Fruit fly (Drosophila melanogaster) whole organism, pupa: ENCODE measurements around the gene CG31793.
A peak's percentile ranks its signal among the peaks of the same experiment; 100 is the strongest.

Experiments
- CG10348 ChIP-seq: fragments of 200-800 bp; sonication (Bioruptor generic); IDR thresholded peaks from 2 replicates; pipeline ENCODE4 v1.3.6; 2022; ENCODE audit warnings: missing biosample characterization, missing genetic modification characterization
- CG12605 ChIP-seq: fragments of 200-800 bp; sonication (Bioruptor generic); IDR thresholded peaks from 2 replicates; pipeline ENCODE4 v1.3.6; 2022; ENCODE audit warnings: missing biosample characterization, missing genetic modification characterization
- CG13204 ChIP-seq: fragments of 200-800 bp; sonication (Bioruptor generic); optimal IDR thresholded peaks from 2 replicates; lab custom pipeline; 2018; ENCODE audit warnings: missing biosample characterization, mild to moderate bottlenecking, missing genetic modification characterization, moderate library complexity
- CG14655 ChIP-seq: fragments of 200-800 bp; sonication (Bioruptor generic); optimal IDR thresholded peaks from 3 replicates; lab custom pipeline; 2017; ENCODE audit warnings: mild to moderate bottlenecking, missing biosample characterization, missing genetic modification reagents, missing genetic modification characterization
- CG15710 ChIP-seq: fragments of 200-800 bp; sonication (Bioruptor generic); optimal IDR thresholded peaks from 2 replicates; lab custom pipeline; 2018; ENCODE audit warnings: missing biosample characterization, mild to moderate bottlenecking, missing genetic modification characterization, moderate library complexity
- CG17806 ChIP-seq: fragments of 200-800 bp; sonication (Bioruptor generic); optimal IDR thresholded peaks from 2 replicates; lab custom pipeline; 2018; ENCODE audit warnings: missing biosample characterization, mild to moderate bottlenecking, missing genetic modification characterization, moderate library complexity
- CG32121 ChIP-seq: fragments of 200-800 bp; sonication (Bioruptor generic); IDR thresholded peaks from 2 replicates; pipeline ENCODE4 v1.3.6; 2022; ENCODE audit warnings: missing biosample characterization, missing genetic modification characterization
- CG34367 ChIP-seq: fragments of 200-800 bp; sonication (Bioruptor generic); optimal IDR thresholded peaks from 2 replicates; lab custom pipeline; 2018; ENCODE audit warnings: missing biosample characterization, mild to moderate bottlenecking, missing genetic modification characterization
- CG4496 ChIP-seq: fragments of 200-800 bp; sonication (Bioruptor generic); IDR thresholded peaks from 3 replicates; pipeline ENCODE4 v1.3.6; 2022; ENCODE audit warnings: missing biosample characterization, missing genetic modification characterization
- CG8159 ChIP-seq: fragments of 200-800 bp; sonication (Bioruptor generic); optimal IDR thresholded peaks from 3 replicates; lab custom pipeline; 2018; ENCODE audit warnings: missing biosample characterization, mild to moderate bottlenecking, missing genetic modification characterization, moderate library complexity
- CG8301 ChIP-seq: fragments of 200-800 bp; sonication (Bioruptor generic); optimal IDR thresholded peaks from 2 replicates; lab custom pipeline; 2018; ENCODE audit warnings: missing biosample characterization, mild to moderate bottlenecking, missing genetic modification characterization
- CG9948 ChIP-seq: fragments of 200-800 bp; sonication (Bioruptor generic); optimal IDR thresholded peaks from 2 replicates; lab custom pipeline; 2018; ENCODE audit warnings: missing biosample characterization, mild to moderate bottlenecking, missing genetic modification characterization, moderate library complexity
- D1 ChIP-seq: fragments of 200-800 bp; sonication (Bioruptor generic); optimal IDR thresholded peaks from 2 replicates; lab custom pipeline; 2018; ENCODE audit warnings: missing biosample characterization, mild to moderate bottlenecking, missing genetic modification characterization, moderate library complexity
- EcR ChIP-seq: fragments of 200-800 bp; sonication (Bioruptor generic); optimal IDR thresholded peaks from 3 replicates; lab custom pipeline; 2019; ENCODE audit warnings: missing biosample characterization, missing genetic modification characterization, mild to moderate bottlenecking, moderate library complexity, missing genetic modification reagents
- Ets98B ChIP-seq: fragments of 200-800 bp; sonication (Bioruptor generic); IDR thresholded peaks from 2 replicates; pipeline ENCODE4 v1.3.6; 2022; ENCODE audit warnings: missing biosample characterization, missing genetic modification characterization
- Pif1A ChIP-seq: fragments of 200-800 bp; sonication (Bioruptor generic); optimal IDR thresholded peaks from 3 replicates; lab custom pipeline; 2016; ENCODE audit warnings: missing biosample characterization, missing genetic modification characterization
- Pif1B ChIP-seq: fragments of 200-800 bp; sonication (Bioruptor generic); optimal IDR thresholded peaks from 3 replicates; lab custom pipeline; 2016; ENCODE audit warnings: missing biosample characterization, missing genetic modification characterization
- Snoo ChIP-seq: fragments of 200-800 bp; sonication (Bioruptor generic); optimal IDR thresholded peaks from 3 replicates; lab custom pipeline; 2017; ENCODE audit warnings: missing biosample characterization, mild to moderate bottlenecking, missing genetic modification characterization, inconsistent platforms
- fd96Ca ChIP-seq: fragments of 200-800 bp; sonication (Bioruptor generic); IDR thresholded peaks from 3 replicates; pipeline ENCODE4 v1.3.6; 2022; ENCODE audit warnings: missing biosample characterization, missing genetic modification characterization
- gl ChIP-seq: fragments of 200-800 bp; sonication (Bioruptor generic); optimal IDR thresholded peaks from 2 replicates; lab custom pipeline; 2018; ENCODE audit warnings: missing biosample characterization, mild to moderate bottlenecking, missing genetic modification characterization
- rn ChIP-seq: fragments of 200-800 bp; sonication (Bioruptor generic); IDR thresholded peaks from 2 replicates; pipeline ENCODE4 v1.3.6; 2022; ENCODE audit warnings: missing biosample characterization, missing genetic modification characterization

Gene CG31793

DNA sequence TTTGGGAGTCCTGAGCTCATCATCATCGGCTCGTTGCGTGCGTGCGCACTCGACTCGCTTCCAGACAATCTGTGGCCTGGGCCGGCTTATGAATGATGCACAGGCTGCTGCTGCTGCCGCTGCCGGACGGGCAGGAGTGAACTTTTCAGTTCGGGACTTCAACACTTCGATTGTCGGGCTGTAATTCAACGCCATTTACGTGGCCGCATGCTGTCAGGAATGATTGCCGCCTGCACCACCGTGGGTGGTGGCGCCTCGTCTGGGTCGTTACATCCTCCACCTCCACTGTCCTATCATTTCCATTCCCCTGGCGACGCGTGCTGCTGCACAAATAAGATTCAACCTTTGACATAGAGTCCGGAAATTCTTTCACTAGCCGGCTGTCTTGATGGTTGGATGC, 6.9 kb downstream of the CG31793 start:
- TF ChIP-seq gl: no peak
- TF ChIP-seq CG34367 (tag; lab: Kevin White, UChicago): no peak
- TF ChIP-seq CG17806: no peak
- TF ChIP-seq CG4496 (GFP tag; lab: Robert Waterston, UW): no peak
- no peak for TF ChIP-seq CG8159 (tag; lab: Kevin White, UChicago)
- TF ChIP-seq Snoo: no peak
- TF ChIP-seq CG14655 (GFP tag; lab: Kevin White, UChicago): no peak
- TF ChIP-seq EcR (GFP tag; lab: Kevin White, UChicago): no peak
- TF ChIP-seq CG32121 (GFP tag; lab: Robert Waterston, UW): no peak
- no peak for TF ChIP-seq CG8301 (tag; lab: Kevin White, UChicago)
- no peak for TF ChIP-seq CG13204 (GFP tag; lab: Kevin White, UChicago)
- TF ChIP-seq CG12605 (GFP tag; lab: Robert Waterston, UW): no peak

DNA sequence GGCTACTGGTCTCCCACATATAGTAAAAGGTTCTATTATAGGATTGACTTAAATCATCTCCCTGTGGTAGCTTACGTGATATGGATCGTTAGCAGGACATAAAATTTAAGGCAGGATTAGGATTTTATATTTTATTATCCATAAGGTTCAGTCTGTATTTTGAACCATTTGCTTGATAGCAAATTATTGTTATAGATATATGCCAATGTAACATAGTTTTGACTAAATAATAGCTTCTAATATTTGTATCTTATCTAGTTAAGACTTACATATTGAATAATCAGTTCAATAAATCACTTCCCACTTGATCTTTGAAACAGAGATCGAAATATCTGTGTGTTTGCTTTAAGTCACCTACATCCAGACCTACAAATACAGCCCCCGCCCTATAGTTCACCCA, 7.4 kb downstream of the CG31793 start, which contains the start of gene robl37BC:
Gene robl37BC, plus strand, starts transcription at position 301 of the 400 bp plus-strand sequence.
- TF ChIP-seq CG34367 (tag; lab: Kevin White, UChicago) (no peak), CG10348 (GFP tag; lab: Robert Waterston, UW) (no peak), CG9948 (tag; lab: Kevin White, UChicago) (no peak), Pif1A (GFP tag; lab: Kevin White, UChicago) (no peak), EcR (GFP tag; lab: Kevin White, UChicago) (no peak), CG13204 (GFP tag; lab: Kevin White, UChicago) (no peak), CG17806 (no peak), CG4496 (GFP tag; lab: Robert Waterston, UW) (no peak), CG8301 (tag; lab: Kevin White, UChicago) (no peak), CG32121 (GFP tag; lab: Robert Waterston, UW) (no peak), Ets98B (no peak), CG12605 (GFP tag; lab: Robert Waterston, UW) (no peak), CG8159 (tag; lab: Kevin White, UChicago) (no peak), CG15710 (no peak), D1 (tag; lab: Kevin White, UChicago) (no peak), fd96Ca (GFP tag; lab: Robert Waterston, UW) (no peak)

DNA sequence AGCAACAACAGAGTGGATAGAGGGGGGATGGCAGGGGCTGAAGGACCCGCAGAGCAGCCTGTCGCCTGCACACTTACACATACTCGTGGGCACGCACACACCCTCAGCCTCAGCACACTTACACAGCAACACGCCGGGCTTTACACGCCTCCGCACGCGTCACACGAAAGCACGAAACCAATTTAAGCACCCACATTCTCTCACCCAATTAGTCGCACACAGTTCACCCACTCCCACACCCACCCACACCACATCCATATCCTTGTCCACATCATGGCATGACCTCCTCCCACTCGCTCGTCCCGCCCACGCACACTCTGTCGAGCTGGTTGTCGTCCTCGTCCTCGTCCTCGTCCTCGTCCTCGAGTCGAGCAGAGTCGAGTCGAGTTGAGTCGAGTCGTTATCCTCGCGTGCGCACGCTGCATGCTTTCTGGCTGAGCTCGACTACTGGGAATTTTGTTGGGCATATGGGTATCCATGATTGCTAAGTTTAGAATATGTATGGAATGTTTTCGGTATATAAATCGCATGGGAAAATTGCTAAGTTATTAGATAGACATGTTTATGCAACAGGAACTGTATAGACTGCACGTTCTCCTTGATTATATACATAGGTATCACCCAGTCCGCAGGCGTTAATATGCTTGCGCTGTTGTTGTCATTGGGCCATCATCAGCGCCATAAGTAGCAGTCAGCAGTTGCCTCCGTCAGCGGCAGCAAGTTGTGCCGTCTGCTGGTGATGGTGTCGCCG, 8.9 kb downstream of the CG31793 start:
- TF ChIP-seq CG4496 (GFP tag; lab: Robert Waterston, UW): peak; percentile 67; the same call in 2 of the 3 replicates
- peak; percentile 76 for TF ChIP-seq CG32121 (GFP tag; lab: Robert Waterston, UW)
- TF ChIP-seq CG12605 (GFP tag; lab: Robert Waterston, UW): peak; percentile 54; the same call in 1 of the 2 replicates
- peak; percentile 66 for TF ChIP-seq CG9948 (tag; lab: Kevin White, UChicago)
- peak; percentile 32; the same call in 1 of the 2 replicates for TF ChIP-seq CG10348 (GFP tag; lab: Robert Waterston, UW)
- peak; percentile 48 for TF ChIP-seq Snoo
- TF ChIP-seq CG8159 (tag; lab: Kevin White, UChicago): peak; percentile 80
- TF ChIP-seq rn (GFP tag; lab: Robert Waterston, UW): 0 out of 2 replicates have a peak, but pooled peaks have one; percentile 34
- peak; percentile 61 for TF ChIP-seq CG13204 (GFP tag; lab: Kevin White, UChicago)
- TF ChIP-seq Pif1A (GFP tag; lab: Kevin White, UChicago): peak; percentile 76
- peak; percentile 75 for TF ChIP-seq CG34367 (tag; lab: Kevin White, UChicago)
- TF ChIP-seq EcR (GFP tag; lab: Kevin White, UChicago): no peak
- TF ChIP-seq CG8301 (tag; lab: Kevin White, UChicago): peak; percentile 61
- TF ChIP-seq CG17806: peak; percentile 74
- no peak for TF ChIP-seq D1 (tag; lab: Kevin White, UChicago)
- peak; percentile 69 for TF ChIP-seq CG14655 (GFP tag; lab: Kevin White, UChicago)
- peak; percentile 81 for TF ChIP-seq fd96Ca (GFP tag; lab: Robert Waterston, UW)
- peak; percentile 76 for TF ChIP-seq CG15710
- peak; percentile 42 for TF ChIP-seq Pif1B (GFP tag; lab: Kevin White, UChicago)
- TF ChIP-seq gl: peak; percentile 46
- peak; percentile 62; the same call in 1 of the 2 replicates for TF ChIP-seq Ets98B

DNA sequence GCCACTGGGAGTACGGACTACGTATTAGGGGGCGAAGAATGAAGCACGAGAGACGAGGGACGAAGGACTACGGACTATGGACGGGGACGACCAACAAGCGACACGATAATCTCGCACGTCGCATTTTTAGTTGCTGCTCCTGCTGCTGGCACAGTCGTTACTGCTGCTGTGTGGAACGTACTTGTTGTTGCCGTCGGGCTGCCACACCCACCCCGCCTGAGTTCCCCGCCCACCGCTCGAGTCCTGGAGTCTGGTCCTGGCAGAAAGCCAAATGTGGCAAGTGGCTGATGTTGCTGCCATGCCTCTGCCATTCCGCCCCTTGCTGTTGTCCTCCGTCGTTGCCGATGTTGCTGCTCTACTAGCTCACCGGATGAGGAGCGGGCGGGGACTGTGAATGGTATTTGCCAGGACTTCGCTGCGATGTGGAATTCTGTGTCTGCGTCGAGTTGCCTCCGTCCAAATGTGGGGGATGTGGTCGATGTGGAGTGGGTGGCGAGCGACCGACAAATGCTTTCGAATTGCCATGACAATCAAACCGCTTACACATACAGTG, 9.7 kb downstream of the CG31793 start:
- TF ChIP-seq CG34367 (tag; lab: Kevin White, UChicago) (no peak), CG13204 (GFP tag; lab: Kevin White, UChicago) (peak; percentile 64), fd96Ca (GFP tag; lab: Robert Waterston, UW) (no peak), gl (no peak), rn (GFP tag; lab: Robert Waterston, UW) (no peak), CG32121 (GFP tag; lab: Robert Waterston, UW) (no peak)

DNA sequence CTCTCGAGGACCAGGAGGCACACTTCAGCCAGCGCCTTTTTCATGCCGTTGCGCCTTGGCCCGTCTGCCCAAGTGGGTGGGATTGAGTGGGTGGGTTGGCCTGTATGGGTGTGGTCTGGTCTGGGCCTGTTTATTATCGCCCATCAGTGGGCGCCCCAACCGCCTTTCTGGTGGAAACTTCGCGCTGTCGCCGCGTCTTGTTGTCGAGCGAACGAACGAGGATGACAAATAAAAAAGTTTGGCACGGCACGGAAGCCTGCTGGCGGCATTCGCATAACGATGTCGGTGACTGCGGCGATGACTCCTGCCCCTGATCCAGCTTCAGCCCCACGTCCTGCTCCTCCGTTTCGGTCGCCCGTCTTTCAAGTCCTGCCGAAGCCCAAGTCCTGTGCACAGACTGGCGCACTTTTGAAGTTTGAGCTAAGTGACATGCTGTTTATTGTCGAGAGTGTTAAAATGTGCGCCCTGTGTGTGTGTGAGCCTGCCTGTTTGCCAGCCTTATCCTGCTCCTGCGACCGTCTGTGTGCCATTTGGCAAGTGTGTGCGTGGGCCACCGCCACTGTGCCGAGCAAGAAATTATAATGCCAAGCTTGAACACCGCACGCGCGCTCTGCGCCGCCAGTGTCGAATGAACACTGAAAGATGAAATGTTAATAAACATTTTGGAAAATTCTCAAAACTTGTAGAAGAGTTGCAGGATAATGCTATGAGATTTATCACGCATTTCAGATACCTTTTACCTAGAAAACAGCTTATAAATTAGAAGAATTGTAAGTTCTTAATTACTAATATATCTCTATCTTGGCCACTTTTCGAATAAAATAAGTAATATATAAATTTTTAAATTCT, 11.1 kb downstream of the CG31793 start:
- no peak for TF ChIP-seq CG32121 (GFP tag; lab: Robert Waterston, UW)
- TF ChIP-seq Pif1B (GFP tag; lab: Kevin White, UChicago): peak; percentile 4
- no peak for TF ChIP-seq CG13204 (GFP tag; lab: Kevin White, UChicago)
- TF ChIP-seq CG10348 (GFP tag; lab: Robert Waterston, UW): no peak
- TF ChIP-seq fd96Ca (GFP tag; lab: Robert Waterston, UW): no peak
- TF ChIP-seq CG14655 (GFP tag; lab: Kevin White, UChicago): peak; percentile 58
- peak; percentile 10 for TF ChIP-seq Pif1A (GFP tag; lab: Kevin White, UChicago)
- peak; percentile 55 for TF ChIP-seq CG9948 (tag; lab: Kevin White, UChicago)
- peak; percentile 39 for TF ChIP-seq CG34367 (tag; lab: Kevin White, UChicago)
- no peak for TF ChIP-seq EcR (GFP tag; lab: Kevin White, UChicago)
- peak; percentile 24 for TF ChIP-seq Snoo
- peak; percentile 57 for TF ChIP-seq CG17806
- TF ChIP-seq rn (GFP tag; lab: Robert Waterston, UW): no peak
- peak; percentile 67 for TF ChIP-seq CG15710
- no peak for TF ChIP-seq Ets98B
- TF ChIP-seq CG4496 (GFP tag; lab: Robert Waterston, UW): peak; percentile 40; the same call in 1 of the 3 replicates
- TF ChIP-seq gl: no peak
- peak; percentile 76 for TF ChIP-seq CG8159 (tag; lab: Kevin White, UChicago)
- TF ChIP-seq CG8301 (tag; lab: Kevin White, UChicago): peak; percentile 35
- TF ChIP-seq D1 (tag; lab: Kevin White, UChicago): no peak
- no peak for TF ChIP-seq CG12605 (GFP tag; lab: Robert Waterston, UW)
